Worm (Caenorhabditis elegans): ENCODE measurements around the gene cyn-12.

Gene cyn-12

ce11 chrIV:7099377-7099776, 33.6 kb downstream of the cyn-12 start:
- no peak for TF ChIP-seq ztf-26 (tag; optimal IDR thresholded peaks at IDR 0.05)
- peak; percentile 24 for TF ChIP-seq nhr-80 (tag; optimal IDR thresholded peaks at IDR 0.05)
- peak; percentile 48; the same call in 1 of the 2 replicates for TF ChIP-seq hmg-1.2 (GFP tag; IDR thresholded peaks at IDR 0.05)

ce11 chrIV:7098509-7099065, 34.4 kb downstream of the cyn-12 start, which contains the start of gene ZC477.4:
Gene ZC477.4 (minus strand): TSS chrIV:7098784.
- 0 out of 2 replicates have a peak, but pooled peaks have one; percentile 54 for TF ChIP-seq lag-1 (GFP tag; IDR thresholded peaks at IDR 0.05)
- no peak for TF ChIP-seq ztf-26 (tag; optimal IDR thresholded peaks at IDR 0.05)
- TF ChIP-seq egrh-3 (GFP tag; IDR thresholded peaks at IDR 0.05): 0 out of 2 replicates have a peak, but pooled peaks have one; percentile 25

ce11 chrIV:7097450-7097849, 35.6 kb downstream of the cyn-12 start:
- no peak for TF ChIP-seq Y67H2A.10 (GFP tag; conservative IDR thresholded peaks at IDR 0.05)
- TF ChIP-seq akir-1 (GFP tag; optimal IDR thresholded peaks at IDR 0.05): no peak

- TF ChIP-seq let-607 (tag; optimal IDR thresholded peaks at IDR 0.05) (no peak), F57C9.4 (tag; optimal IDR thresholded peaks at IDR 0.05) (no peak), K12H6.12 (tag; optimal IDR thresholded peaks at IDR 0.05) (no peak)
Measured at ce11 chrIV:7096097-7096496, 36.9 kb downstream of the cyn-12 start.

- TF ChIP-seq dpff-1 (tag; optimal IDR thresholded peaks at IDR 0.05) (no peak), ceh-40 (GFP tag; IDR thresholded peaks at IDR 0.05) (no peak), ztf-26 (tag; optimal IDR thresholded peaks at IDR 0.05) (no peak), Y53F4B.3 (GFP tag; IDR thresholded peaks at IDR 0.05) (no peak), hmg-1.2 (GFP tag; IDR thresholded peaks at IDR 0.05) (peak; percentile 18; the same call in 1 of the 2 replicates), let-607 (tag; optimal IDR thresholded peaks at IDR 0.05) (no peak), unc-130 (GFP tag; optimal IDR thresholded peaks at IDR 0.05) (no peak)
Measured at ce11 chrIV:7095396-7095964, 37.5 kb downstream of the cyn-12 start.

- TF ChIP-seq hmg-20 (GFP tag; IDR thresholded peaks at IDR 0.05): no peak
- no peak for TF ChIP-seq F22D6.2 (tag; optimal IDR thresholded peaks at IDR 0.05)
- TF ChIP-seq D2030.7 (GFP tag; IDR thresholded peaks at IDR 0.05): no peak
- no peak for TF ChIP-seq let-607 (tag; optimal IDR thresholded peaks at IDR 0.05)
Measured at ce11 chrIV:7094216-7094758, 38.7 kb downstream of the cyn-12 start, which contains the start of gene deb-1. Gene deb-1 (minus strand): TSS chrIV:7094266.

- TF ChIP-seq dpl-1 (GFP tag; optimal IDR thresholded peaks at IDR 0.05) (peak; percentile 47), chd-7 (tag; optimal IDR thresholded peaks at IDR 0.05) (no peak), hlh-12 (tag; optimal IDR thresholded peaks at IDR 0.05) (no peak), mxl-1 (tag; optimal IDR thresholded peaks at IDR 0.05) (no peak), cebp-1 (GFP tag; IDR thresholded peaks at IDR 0.05) (no peak), cebp-1 (tag; optimal IDR thresholded peaks at IDR 0.05) (peak; percentile 77), Y53F4B.3 (GFP tag; IDR thresholded peaks at IDR 0.05) (no peak), ztf-18 (tag; optimal IDR thresholded peaks at IDR 0.05) (peak; percentile 84), ceh-91 (GFP tag; IDR thresholded peaks at IDR 0.05) (peak; percentile 71), Y56A3A.18 (GFP tag; IDR thresholded peaks at IDR 0.05) (no peak), ztf-25 (GFP tag; IDR thresholded peaks at IDR 0.05) (no peak), T07F8.4 (tag; optimal IDR thresholded peaks at IDR 0.05) (no peak), F57A8.1 (GFP tag; optimal IDR thresholded peaks at IDR 0.05) (no peak), hmg-1.2 (GFP tag; IDR thresholded peaks at IDR 0.05) (peak; percentile 61), F23B12.7 (tag; optimal IDR thresholded peaks at IDR 0.05; ENCODE audit: insufficient read depth) (peak; percentile 90), nhr-80 (tag; optimal IDR thresholded peaks at IDR 0.05) (peak; percentile 62), snpc-1.3 (tag; optimal IDR thresholded peaks at IDR 0.05; ENCODE audit: insufficient read depth) (peak; percentile 81), snpc-1.1 (tag; optimal IDR thresholded peaks at IDR 0.05; ENCODE audit: insufficient read depth) (peak; percentile 14), repo-1 (tag; optimal IDR thresholded peaks at IDR 0.05) (no peak), Y67H2A.10 (GFP tag; conservative IDR thresholded peaks at IDR 0.05) (0 out of 2 replicates have a peak, but pooled peaks have one; percentile 35), nhr-179 (tag; optimal IDR thresholded peaks at IDR 0.05) (no peak)
Measured at ce11 chrIV:7084632-7085160, 48.3 kb downstream of the cyn-12 start, which contains the start of gene rps-4. Gene rps-4 (minus strand): TSS chrIV:7084682.

Data from whole organism, young adult.